Fruit fly (Drosophila melanogaster): ENCODE results near the gene DppIII.

DppIII gene

dm6 chr3R:8355579-8355978 lies 11.4 kb downstream of the DppIII start:
- peak in 1 of 2 experiments; percentile 54 for TF ChIP-seq foxo (GFP tag; optimal IDR thresholded peaks at IDR 0.05)
- no peak for TF ChIP-seq dsf (GFP tag; optimal IDR thresholded peaks at IDR 0.05; ENCODE audit: borderline replicate concordance)
- no peak for TF ChIP-seq Mio (GFP tag; optimal IDR thresholded peaks at IDR 0.05)
- no peak for TF ChIP-seq Rel (GFP tag; optimal IDR thresholded peaks at IDR 0.05)
- TF ChIP-seq Rel (tag; optimal IDR thresholded peaks at IDR 0.05) = no peak
- no peak for TF ChIP-seq Dfd (GFP tag; optimal IDR thresholded peaks at IDR 0.05)
- no peak for TF ChIP-seq Hr83 (GFP tag; optimal IDR thresholded peaks at IDR 0.05; ENCODE audit: poor library complexity, severe bottlenecking)
- no peak for TF ChIP-seq Myc (optimal IDR thresholded peaks at IDR 0.05)
- TF ChIP-seq h (GFP tag; optimal IDR thresholded peaks at IDR 0.05) = peak; percentile 72
- no peak for TF ChIP-seq dmrt93B (GFP tag; optimal IDR thresholded peaks at IDR 0.05)
- TF ChIP-seq psq (GFP tag; optimal IDR thresholded peaks at IDR 0.05) = peak; percentile 9
- TF ChIP-seq HLH106 (tag; optimal IDR thresholded peaks at IDR 0.05) = peak; percentile 25
- no peak for TF ChIP-seq Jra (GFP tag; optimal IDR thresholded peaks at IDR 0.05)
- peak; percentile 12 for TF ChIP-seq woc (GFP tag; optimal IDR thresholded peaks at IDR 0.05)
- TF ChIP-seq Vsx2 (GFP tag; optimal IDR thresholded peaks at IDR 0.05; ENCODE audit: partially characterized antibody) = no peak
- TF ChIP-seq br (GFP tag; optimal IDR thresholded peaks at IDR 0.05) = peak; percentile 57
- TF ChIP-seq pan (optimal IDR thresholded peaks at IDR 0.05) = no peak
- no peak for TF ChIP-seq Hr78 (GFP tag; optimal IDR thresholded peaks at IDR 0.05)
- TF ChIP-seq OdsH (GFP tag; optimal IDR thresholded peaks at IDR 0.05) = peak; percentile 38
- TF ChIP-seq Dif (GFP tag; optimal IDR thresholded peaks at IDR 0.05; ENCODE audit: partially characterized antibody) = no peak
- TF ChIP-seq sv (GFP tag; optimal IDR thresholded peaks at IDR 0.05) = peak; percentile 95
- TF ChIP-seq Hnf4 (GFP tag; optimal IDR thresholded peaks at IDR 0.05) = peak; percentile 11
- TF ChIP-seq lola (GFP tag; optimal IDR thresholded peaks at IDR 0.05) = no peak
- TF ChIP-seq CG32264 (GFP tag; optimal IDR thresholded peaks at IDR 0.05) = peak; percentile 44
- peak; percentile 50 for TF ChIP-seq ey (GFP tag; optimal IDR thresholded peaks at IDR 0.05)
- no peak for TF ChIP-seq GATAd (GFP tag; optimal IDR thresholded peaks at IDR 0.05)
- TF ChIP-seq N (GFP tag; optimal IDR thresholded peaks at IDR 0.05) = no peak
- no peak for TF ChIP-seq jim (GFP tag; optimal IDR thresholded peaks at IDR 0.05)
- TF ChIP-seq Abd-B (GFP tag; optimal IDR thresholded peaks at IDR 0.05) = no peak
- no peak for TF ChIP-seq Sp1 (GFP tag; optimal IDR thresholded peaks at IDR 0.05)
- peak; percentile 67 for TF ChIP-seq fru (GFP tag; optimal IDR thresholded peaks at IDR 0.05)
- no peak for TF ChIP-seq tai (GFP tag; optimal IDR thresholded peaks at IDR 0.05)
- TF ChIP-seq sage (GFP tag; optimal IDR thresholded peaks at IDR 0.05) = peak; percentile 4
- TF ChIP-seq usp (GFP tag; optimal IDR thresholded peaks at IDR 0.05) = no peak
- TF ChIP-seq CG9705 (GFP tag; optimal IDR thresholded peaks at IDR 0.05) = no peak
- TF ChIP-seq rgr (GFP tag; optimal IDR thresholded peaks at IDR 0.05) = peak; percentile 61
- no peak for TF ChIP-seq dl (GFP tag; optimal IDR thresholded peaks at IDR 0.05; ENCODE audit: insufficient read depth in 1 of 2, partially characterized antibody in 2 of 2)
- peak; percentile 26 for TF ChIP-seq brk (GFP tag; optimal IDR thresholded peaks at IDR 0.05)
- TF ChIP-seq CrebA (GFP tag; optimal IDR thresholded peaks at IDR 0.05; ENCODE audit: borderline replicate concordance) = no peak

- TF ChIP-seq usp (GFP tag; optimal IDR thresholded peaks at IDR 0.05) (no peak), dsf (GFP tag; optimal IDR thresholded peaks at IDR 0.05; ENCODE audit: borderline replicate concordance) (no peak), pan (optimal IDR thresholded peaks at IDR 0.05) (no peak), Myc (optimal IDR thresholded peaks at IDR 0.05) (peak; percentile 95), rgr (GFP tag; optimal IDR thresholded peaks at IDR 0.05) (no peak), sv (GFP tag; optimal IDR thresholded peaks at IDR 0.05) (no peak), Jra (GFP tag; optimal IDR thresholded peaks at IDR 0.05) (no peak), dmrt93B (GFP tag; optimal IDR thresholded peaks at IDR 0.05) (no peak), brk (GFP tag; optimal IDR thresholded peaks at IDR 0.05) (no peak), N (GFP tag; optimal IDR thresholded peaks at IDR 0.05) (no peak), foxo (GFP tag; optimal IDR thresholded peaks at IDR 0.05) (no peak), Rel (GFP tag; optimal IDR thresholded peaks at IDR 0.05) (no peak), Rel (tag; optimal IDR thresholded peaks at IDR 0.05) (peak; percentile 78), ey (GFP tag; optimal IDR thresholded peaks at IDR 0.05) (no peak), CG9705 (GFP tag; optimal IDR thresholded peaks at IDR 0.05) (no peak), CrebA (GFP tag; optimal IDR thresholded peaks at IDR 0.05; ENCODE audit: borderline replicate concordance) (no peak), HLH106 (tag; optimal IDR thresholded peaks at IDR 0.05) (no peak), Mio (GFP tag; optimal IDR thresholded peaks at IDR 0.05) (no peak), Hr78 (GFP tag; optimal IDR thresholded peaks at IDR 0.05) (no peak), Sp1 (GFP tag; optimal IDR thresholded peaks at IDR 0.05) (no peak), br (GFP tag; optimal IDR thresholded peaks at IDR 0.05) (no peak), Hnf4 (GFP tag; optimal IDR thresholded peaks at IDR 0.05) (no peak), woc (GFP tag; optimal IDR thresholded peaks at IDR 0.05) (peak; percentile 8), h (GFP tag; optimal IDR thresholded peaks at IDR 0.05) (peak; percentile 47), Vsx2 (GFP tag; optimal IDR thresholded peaks at IDR 0.05; ENCODE audit: partially characterized antibody) (no peak), OdsH (GFP tag; optimal IDR thresholded peaks at IDR 0.05) (no peak), jim (GFP tag; optimal IDR thresholded peaks at IDR 0.05) (no peak), Abd-B (GFP tag; optimal IDR thresholded peaks at IDR 0.05) (no peak), Dif (GFP tag; optimal IDR thresholded peaks at IDR 0.05; ENCODE audit: partially characterized antibody) (no peak), lola (GFP tag; optimal IDR thresholded peaks at IDR 0.05) (no peak), Dfd (GFP tag; optimal IDR thresholded peaks at IDR 0.05) (no peak), dl (GFP tag; optimal IDR thresholded peaks at IDR 0.05; ENCODE audit: insufficient read depth in 1 of 2, partially characterized antibody in 2 of 2) (peak in 1 of 2 experiments; percentile 15), CG32264 (GFP tag; optimal IDR thresholded peaks at IDR 0.05) (no peak)
These were observed 12.6 kb downstream of the DppIII start, which contains the start of gene stck for dm6 chr3R:8356626-8357290. Gene stck (plus strand): TSS chr3R:8356978.

Data from whole organism, wandering third instar larva.